Fruit fly (Drosophila melanogaster) whole organism, pupa: ENCODE data around the gene CG6567.

ENCODE experiments used
- CG10348 ChIP-seq: fragments of 200-800 bp; sonication (Bioruptor generic); IDR thresholded peaks from 2 replicates; pipeline ENCODE4 v1.3.6; 2022; ENCODE audit warnings: missing biosample characterization, missing genetic modification characterization
- CG12605 ChIP-seq: fragments of 200-800 bp; sonication (Bioruptor generic); IDR thresholded peaks from 2 replicates; pipeline ENCODE4 v1.3.6; 2022; ENCODE audit warnings: missing biosample characterization, missing genetic modification characterization
- CG13204 ChIP-seq: fragments of 200-800 bp; sonication (Bioruptor generic); optimal IDR thresholded peaks from 2 replicates; lab custom pipeline; 2018; ENCODE audit warnings: missing biosample characterization, mild to moderate bottlenecking, missing genetic modification characterization, moderate library complexity
- CG14655 ChIP-seq: fragments of 200-800 bp; sonication (Bioruptor generic); optimal IDR thresholded peaks from 3 replicates; lab custom pipeline; 2017; ENCODE audit warnings: mild to moderate bottlenecking, missing biosample characterization, missing genetic modification reagents, missing genetic modification characterization
- CG15710 ChIP-seq: fragments of 200-800 bp; sonication (Bioruptor generic); optimal IDR thresholded peaks from 2 replicates; lab custom pipeline; 2018; ENCODE audit warnings: missing biosample characterization, mild to moderate bottlenecking, missing genetic modification characterization, moderate library complexity
- CG17806 ChIP-seq: fragments of 200-800 bp; sonication (Bioruptor generic); optimal IDR thresholded peaks from 2 replicates; lab custom pipeline; 2018; ENCODE audit warnings: missing biosample characterization, mild to moderate bottlenecking, missing genetic modification characterization, moderate library complexity
- CG32121 ChIP-seq: fragments of 200-800 bp; sonication (Bioruptor generic); IDR thresholded peaks from 2 replicates; pipeline ENCODE4 v1.3.6; 2022; ENCODE audit warnings: missing biosample characterization, missing genetic modification characterization
- CG34367 ChIP-seq: fragments of 200-800 bp; sonication (Bioruptor generic); optimal IDR thresholded peaks from 2 replicates; lab custom pipeline; 2018; ENCODE audit warnings: missing biosample characterization, mild to moderate bottlenecking, missing genetic modification characterization
- CG4496 ChIP-seq: fragments of 200-800 bp; sonication (Bioruptor generic); IDR thresholded peaks from 3 replicates; pipeline ENCODE4 v1.3.6; 2022; ENCODE audit warnings: missing biosample characterization, missing genetic modification characterization
- CG8159 ChIP-seq: fragments of 200-800 bp; sonication (Bioruptor generic); optimal IDR thresholded peaks from 3 replicates; lab custom pipeline; 2018; ENCODE audit warnings: missing biosample characterization, mild to moderate bottlenecking, missing genetic modification characterization, moderate library complexity
- CG8301 ChIP-seq: fragments of 200-800 bp; sonication (Bioruptor generic); optimal IDR thresholded peaks from 2 replicates; lab custom pipeline; 2018; ENCODE audit warnings: missing biosample characterization, mild to moderate bottlenecking, missing genetic modification characterization
- CG9948 ChIP-seq: fragments of 200-800 bp; sonication (Bioruptor generic); optimal IDR thresholded peaks from 2 replicates; lab custom pipeline; 2018; ENCODE audit warnings: missing biosample characterization, mild to moderate bottlenecking, missing genetic modification characterization, moderate library complexity
- D1 ChIP-seq: fragments of 200-800 bp; sonication (Bioruptor generic); optimal IDR thresholded peaks from 2 replicates; lab custom pipeline; 2018; ENCODE audit warnings: missing biosample characterization, mild to moderate bottlenecking, missing genetic modification characterization, moderate library complexity
- EcR ChIP-seq: fragments of 200-800 bp; sonication (Bioruptor generic); optimal IDR thresholded peaks from 3 replicates; lab custom pipeline; 2019; ENCODE audit warnings: missing biosample characterization, missing genetic modification characterization, mild to moderate bottlenecking, moderate library complexity, missing genetic modification reagents
- Ets98B ChIP-seq: fragments of 200-800 bp; sonication (Bioruptor generic); IDR thresholded peaks from 2 replicates; pipeline ENCODE4 v1.3.6; 2022; ENCODE audit warnings: missing biosample characterization, missing genetic modification characterization
- Pif1A ChIP-seq: fragments of 200-800 bp; sonication (Bioruptor generic); optimal IDR thresholded peaks from 3 replicates; lab custom pipeline; 2016; ENCODE audit warnings: missing biosample characterization, missing genetic modification characterization
- Pif1B ChIP-seq: fragments of 200-800 bp; sonication (Bioruptor generic); optimal IDR thresholded peaks from 3 replicates; lab custom pipeline; 2016; ENCODE audit warnings: missing biosample characterization, missing genetic modification characterization
- Snoo ChIP-seq: fragments of 200-800 bp; sonication (Bioruptor generic); optimal IDR thresholded peaks from 3 replicates; lab custom pipeline; 2017; ENCODE audit warnings: missing biosample characterization, mild to moderate bottlenecking, missing genetic modification characterization, inconsistent platforms
- fd96Ca ChIP-seq: fragments of 200-800 bp; sonication (Bioruptor generic); IDR thresholded peaks from 3 replicates; pipeline ENCODE4 v1.3.6; 2022; ENCODE audit warnings: missing biosample characterization, missing genetic modification characterization
- gl ChIP-seq: fragments of 200-800 bp; sonication (Bioruptor generic); optimal IDR thresholded peaks from 2 replicates; lab custom pipeline; 2018; ENCODE audit warnings: missing biosample characterization, mild to moderate bottlenecking, missing genetic modification characterization
- rn ChIP-seq: fragments of 200-800 bp; sonication (Bioruptor generic); IDR thresholded peaks from 2 replicates; pipeline ENCODE4 v1.3.6; 2022; ENCODE audit warnings: missing biosample characterization, missing genetic modification characterization

CG6567 gene

dm6 chr3R:10854243-10854874, at the start of gene CG6567, which contains the start of gene CG4511:
CG6567 (minus strand) TSS chr3R:10854451.
CG4511 (plus strand) TSS chr3R:10854501.
- no peak for TF ChIP-seq fd96Ca (GFP tag; lab: Robert Waterston, UW)
- 0 out of 3 replicates have a peak, but pooled peaks have one; percentile 35 for TF ChIP-seq CG4496 (GFP tag; lab: Robert Waterston, UW)
- no peak for TF ChIP-seq CG13204 (GFP tag; lab: Kevin White, UChicago)
- no peak for TF ChIP-seq CG12605
- TF ChIP-seq CG34367 (tag; lab: Kevin White, UChicago): no peak
- no peak for TF ChIP-seq Pif1A (GFP tag; lab: Kevin White, UChicago)
- TF ChIP-seq CG15710: no peak
- no peak for TF ChIP-seq Snoo
- TF ChIP-seq EcR (GFP tag; lab: Kevin White, UChicago): peak; percentile 32

- TF ChIP-seq CG32121 (GFP tag; lab: Robert Waterston, UW) (no peak), fd96Ca (GFP tag; lab: Robert Waterston, UW) (no peak), CG8301 (no peak), Ets98B (GFP tag; lab: Robert Waterston, UW) (no peak), CG8159 (tag; lab: Kevin White, UChicago) (no peak), CG34367 (tag; lab: Kevin White, UChicago) (no peak), CG9948 (tag; lab: Kevin White, UChicago) (no peak), CG15710 (no peak)
Measured at dm6 chr3R:10893327-10893726, 39.1 kb upstream of the CG6567 start, which contains the start of gene CG6621. CG6621 (minus strand) TSS chr3R:10893531.

dm6 chr3R:10889520-10889887, 35.3 kb upstream of the CG6567 start, which contains the start of gene Ak3:
Ak3 (minus strand) TSS chr3R:10889588.
- no peak for TF ChIP-seq EcR (GFP tag; lab: Kevin White, UChicago)
- TF ChIP-seq CG4496 (GFP tag; lab: Robert Waterston, UW): no peak
- TF ChIP-seq CG13204 (GFP tag; lab: Kevin White, UChicago): no peak

dm6 chr3R:10888633-10889519, 34.6 kb upstream of the CG6567 start:
- TF ChIP-seq CG4496 (GFP tag; lab: Robert Waterston, UW) (peak; percentile 78), fd96Ca (GFP tag; lab: Robert Waterston, UW) (peak; percentile 71), CG9948 (tag; lab: Kevin White, UChicago) (no peak), Pif1B (peak; percentile 54), CG14655 (GFP tag; lab: Kevin White, UChicago) (peak; percentile 74), CG17806 (tag; lab: Kevin White, UChicago) (peak; percentile 37), rn (GFP tag; lab: Robert Waterston, UW) (peak; percentile 28; the same call in 1 of the 2 replicates), gl (tag; lab: Kevin White, UChicago) (peak; percentile 94), EcR (GFP tag; lab: Kevin White, UChicago) (peak; percentile 24), CG13204 (GFP tag; lab: Kevin White, UChicago) (peak; percentile 90), CG8301 (peak; percentile 51), CG34367 (tag; lab: Kevin White, UChicago) (peak; percentile 36), CG12605 (peak; percentile 90), Ets98B (GFP tag; lab: Robert Waterston, UW) (peak; percentile 82), Snoo (peak; percentile 26), D1 (tag; lab: Kevin White, UChicago) (peak; percentile 7), Pif1A (GFP tag; lab: Kevin White, UChicago) (peak; percentile 56), CG32121 (GFP tag; lab: Robert Waterston, UW) (peak; percentile 57; the same call in 1 of the 2 replicates), CG15710 (peak; percentile 35), CG8159 (tag; lab: Kevin White, UChicago) (peak; percentile 60), CG10348 (no peak)

dm6 chr3R:10888300-10888632, 34.0 kb upstream of the CG6567 start:
- TF ChIP-seq CG14655 (GFP tag; lab: Kevin White, UChicago): no peak

DNA sequence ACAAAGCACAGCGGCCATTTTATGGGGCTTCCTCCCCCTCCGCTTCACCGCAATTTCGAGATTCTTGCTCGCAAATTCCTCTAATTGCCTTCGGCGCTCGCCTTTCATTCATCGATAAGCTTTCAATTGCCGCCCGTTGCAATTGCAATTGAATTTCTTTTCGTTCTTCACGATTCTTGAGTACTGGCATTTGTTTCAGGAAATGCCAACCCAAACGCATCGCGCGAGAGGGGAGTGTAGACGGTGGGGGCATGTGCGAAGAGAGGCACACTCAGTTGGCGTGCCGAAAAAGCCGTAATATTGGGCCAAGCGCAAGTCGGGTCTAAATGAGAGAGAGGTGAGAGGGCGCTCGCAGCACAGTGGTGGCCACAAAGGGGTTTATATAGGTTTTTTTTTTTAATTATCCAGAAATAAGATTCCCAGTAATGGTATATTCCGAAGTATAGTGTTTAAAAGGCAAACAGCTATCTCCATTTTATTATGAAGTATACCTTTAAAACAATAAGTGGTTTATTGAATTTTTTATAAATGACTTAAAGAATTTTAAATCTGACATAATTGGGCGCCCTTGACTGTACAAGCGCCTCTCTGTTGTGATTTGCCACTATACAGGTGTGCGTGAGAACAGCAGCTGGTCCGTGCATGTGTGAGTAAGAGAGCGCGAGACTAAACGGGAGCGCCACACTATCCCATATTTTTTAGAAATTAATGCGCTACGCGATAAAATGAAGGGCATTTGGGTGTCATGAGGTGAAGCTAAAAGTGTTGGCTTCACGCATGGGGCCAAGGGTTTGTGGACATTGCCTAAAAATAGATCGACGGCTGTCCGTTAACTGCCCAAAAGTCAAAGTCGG, 32.4 kb upstream of the CG6567 start:
- TF ChIP-seq gl (tag; lab: Kevin White, UChicago) (peak; percentile 41), Pif1B (peak; percentile 86), CG15710 (peak; percentile 89), D1 (tag; lab: Kevin White, UChicago) (peak; percentile 66), Snoo (peak; percentile 87), CG4496 (GFP tag; lab: Robert Waterston, UW) (peak; percentile 93), CG34367 (tag; lab: Kevin White, UChicago) (peak; percentile 80), fd96Ca (GFP tag; lab: Robert Waterston, UW) (peak; percentile 78), Ets98B (GFP tag; lab: Robert Waterston, UW) (peak; percentile 86), CG13204 (GFP tag; lab: Kevin White, UChicago) (peak; percentile 64), CG10348 (peak; percentile 69; the same call in 1 of the 2 replicates), CG17806 (tag; lab: Kevin White, UChicago) (peak; percentile 86), Pif1A (GFP tag; lab: Kevin White, UChicago) (peak; percentile 91), CG8301 (peak; percentile 89), CG8159 (tag; lab: Kevin White, UChicago) (peak; percentile 89), CG12605 (peak; percentile 81), rn (GFP tag; lab: Robert Waterston, UW) (peak; percentile 38), EcR (GFP tag; lab: Kevin White, UChicago) (peak; percentile 24), CG14655 (GFP tag; lab: Kevin White, UChicago) (peak; percentile 90), CG32121 (GFP tag; lab: Robert Waterston, UW) (peak; percentile 93), CG9948 (tag; lab: Kevin White, UChicago) (peak; percentile 83)
